Worm (Caenorhabditis elegans) whole organism, mixed stage, embryonic: ENCODE measurements around the gene F54E4.4.

Source experiments
- bed-3 ChIP-seq: fragments of 200-800 bp; sonication (Bioruptor generic); optimal IDR thresholded peaks from 3 replicates; lab custom pipeline; 2018; ENCODE audit warnings: mild to moderate bottlenecking, missing genetic modification characterization, moderate library complexity, missing compliant biosample characterization
- elt-3 ChIP-seq: fragments of 150-350 bp; optimal IDR thresholded peaks from 2 replicates; lab custom pipeline; 2014; ENCODE audit warnings: missing biosample characterization, missing genetic modification characterization
- flh-1 ChIP-seq: fragments of 200-800 bp; sonication (Bioruptor generic); optimal IDR thresholded peaks from 2 replicates; lab custom pipeline; 2018; ENCODE audit warnings: mild to moderate bottlenecking, missing genetic modification characterization, moderate library complexity, missing compliant biosample characterization
- hlh-1 ChIP-seq: fragments of 150-350 bp; optimal IDR thresholded peaks from 2 replicates; lab custom pipeline; 2014; ENCODE audit warnings: missing biosample characterization, missing genetic modification reagents, missing genetic modification characterization
- lin-13 ChIP-seq: fragments of 150-350 bp; optimal IDR thresholded peaks from 2 replicates; lab custom pipeline; 2014; ENCODE audit warnings: missing biosample characterization, missing genetic modification characterization
- lsy-2 ChIP-seq: fragments of 150-350 bp; optimal IDR thresholded peaks from 2 replicates; lab custom pipeline; 2014; ENCODE audit warnings: missing biosample characterization, missing genetic modification characterization
- mab-5 ChIP-seq: fragments of 150-350 bp; optimal IDR thresholded peaks from 2 replicates; lab custom pipeline; 2014; ENCODE audit warnings: missing biosample characterization, missing genetic modification characterization
- nhr-12 ChIP-seq: fragments of 150-350 bp; optimal IDR thresholded peaks from 2 replicates; lab custom pipeline; 2014; ENCODE audit warnings: missing biosample characterization, missing genetic modification characterization
- nhr-237 ChIP-seq: fragments of 150-350 bp; optimal IDR thresholded peaks from 2 replicates; lab custom pipeline; 2014; ENCODE audit warnings: missing biosample characterization, missing genetic modification characterization
- nhr-28 ChIP-seq: fragments of 150-350 bp; optimal IDR thresholded peaks from 2 replicates; lab custom pipeline; 2014; ENCODE audit warnings: missing biosample characterization, missing genetic modification characterization
- pha-4 ChIP-seq: fragments of 150-350 bp; optimal IDR thresholded peaks from 2 replicates; lab custom pipeline; 2018; ENCODE audit warnings: missing biosample characterization, missing genetic modification reagents, missing genetic modification characterization
- sptf-1 ChIP-seq: sonication (generic microtip); optimal IDR thresholded peaks from 2 replicates; lab custom pipeline; 2017; ENCODE audit warnings: mild to moderate bottlenecking, missing genetic modification characterization, moderate library complexity, missing compliant biosample characterization
- zip-8 ChIP-seq: fragments of 150-350 bp; optimal IDR thresholded peaks from 2 replicates; lab custom pipeline; 2014; ENCODE audit warnings: missing biosample characterization, missing genetic modification characterization

- TF ChIP-seq nhr-28 (tag; lab: Kevin White, UChicago) (no peak), bed-3 (GFP tag; lab: Kevin White, UChicago) (no peak), pha-4 (tag; lab: Kevin White, UChicago) (no peak), zip-8 (tag; lab: Kevin White, UChicago) (no peak), elt-3 (tag; lab: Kevin White, UChicago) (no peak), hlh-1 (tag; lab: Kevin White, UChicago) (no peak), nhr-237 (tag; lab: Kevin White, UChicago) (no peak), mab-5 (tag; lab: Kevin White, UChicago) (no peak), sptf-1 (tag; lab: Kevin White, UChicago) (no peak), nhr-12 (tag; lab: Kevin White, UChicago) (no peak), lin-13 (no peak), flh-1 (GFP tag; lab: Kevin White, UChicago) (no peak), lsy-2 (no peak)
These were observed 50.5 kb downstream of the F54E4.4 start, which contains the start of gene C44H4.8 for ce11 chrX:14594825-14595224.
